Fruit fly (Drosophila melanogaster): ENCODE measurements around the gene wnd.

- TF ChIP-seq psq (optimal IDR thresholded peaks at IDR 0.05) (no peak), usp (GFP tag; optimal IDR thresholded peaks at IDR 0.05) (no peak), Dll (optimal IDR thresholded peaks at IDR 0.05) (no peak), pan (optimal IDR thresholded peaks at IDR 0.05) (no peak), CG8478 (optimal IDR thresholded peaks at IDR 0.05) (no peak)
These were observed 15.0 kb upstream of the wnd start for dm6 chr3L:19650588-19650987.
